Fruit fly (Drosophila melanogaster): Measurements from ENCODE around the gene CG13678.

The CG13678 gene

DNA sequence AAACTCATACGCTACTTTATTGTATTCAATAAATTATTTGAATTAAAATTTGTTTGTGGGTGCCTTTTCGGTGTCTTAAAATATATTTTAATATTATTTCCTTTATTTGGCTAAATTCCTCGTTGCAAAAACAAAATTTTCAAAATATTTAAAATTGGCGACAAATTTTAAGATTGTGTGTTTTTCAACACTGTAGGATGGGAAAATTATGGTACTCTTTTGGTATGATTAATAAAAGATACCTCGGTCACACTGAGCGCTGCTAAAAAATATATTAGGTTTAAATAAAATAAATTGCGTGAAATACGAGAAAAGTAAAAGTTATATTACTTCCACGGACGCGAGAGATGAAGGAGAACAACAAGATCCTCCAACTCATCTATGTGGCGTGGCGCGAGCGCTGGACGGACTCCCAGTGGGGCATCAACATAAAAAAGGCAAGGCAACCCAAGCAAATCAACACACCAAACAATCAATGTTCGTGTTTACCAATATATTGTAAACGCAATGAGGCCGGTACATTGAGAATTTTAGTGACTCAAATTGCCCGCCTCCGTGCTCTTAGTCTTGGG, 30.8 kb upstream of the CG13678 start, which contains the start of gene MED24 (continued):
- TF ChIP-seq CG1832 (GFP tag; optimal IDR thresholded peaks at IDR 0.05) (no peak), cato (GFP tag; optimal IDR thresholded peaks at IDR 0.05; ENCODE audit: borderline replicate concordance) (no peak), BtbVII (GFP tag; optimal IDR thresholded peaks at IDR 0.05) (no peak), CG32772 (GFP tag; IDR thresholded peaks at IDR 0.05) (no peak), CG8765 (GFP tag; IDR thresholded peaks at IDR 0.05) (no peak), pzg (GFP tag; optimal IDR thresholded peaks at IDR 0.05) (peak; percentile 47), mirr (GFP tag; optimal IDR thresholded peaks at IDR 0.05) (no peak), CG12219 (GFP tag; optimal IDR thresholded peaks at IDR 0.05) (no peak), lov (optimal IDR thresholded peaks at IDR 0.05) (no peak), lov (GFP tag; IDR thresholded peaks at IDR 0.05) (no peak), pan (optimal IDR thresholded peaks at IDR 0.05) (no peak), pan (GFP tag; optimal IDR thresholded peaks at IDR 0.05 in 1 of 2, IDR thresholded peaks at IDR 0.05 in 1 of 2) (no peak), dati (GFP tag; IDR thresholded peaks at IDR 0.05) (no peak), CG6272 (GFP tag; IDR thresholded peaks at IDR 0.05) (no peak), Bdp1 (GFP tag; optimal IDR thresholded peaks at IDR 0.05) (no peak), Dek (tag; optimal IDR thresholded peaks at IDR 0.05) (no peak), schlank (tag; optimal IDR thresholded peaks at IDR 0.05) (no peak), CG16863 (GFP tag; optimal IDR thresholded peaks at IDR 0.05) (no peak), Antp (GFP tag; optimal IDR thresholded peaks at IDR 0.05) (no peak), odd (GFP tag; optimal IDR thresholded peaks at IDR 0.05) (no peak), CG10321 (GFP tag; IDR thresholded peaks at IDR 0.05) (no peak), CG7987 (GFP tag; optimal IDR thresholded peaks at IDR 0.05) (no peak), CG15073 (GFP tag; optimal IDR thresholded peaks at IDR 0.05) (no peak), gro (GFP tag; optimal IDR thresholded peaks at IDR 0.05) (no peak), CG8281 (tag; optimal IDR thresholded peaks at IDR 0.05) (no peak), Ada2b (GFP tag; IDR thresholded peaks at IDR 0.05) (no peak), CG2116 (GFP tag; optimal IDR thresholded peaks at IDR 0.05) (peak; percentile 55), CG15601 (tag; optimal IDR thresholded peaks at IDR 0.05) (no peak), CG12659 (GFP tag; optimal IDR thresholded peaks at IDR 0.05) (peak; percentile 46), CG12744 (GFP tag; optimal IDR thresholded peaks at IDR 0.05) (no peak), CG17568 (GFP tag; optimal IDR thresholded peaks at IDR 0.05) (no peak), Dfd (GFP tag; optimal IDR thresholded peaks at IDR 0.05) (no peak), CG8924 (tag; optimal IDR thresholded peaks at IDR 0.05) (no peak), sd (tag; optimal IDR thresholded peaks at IDR 0.05) (no peak), ab (GFP tag; optimal IDR thresholded peaks at IDR 0.05) (no peak), Optix (GFP tag; IDR thresholded peaks at IDR 0.05) (no peak), lola (GFP tag; optimal IDR thresholded peaks at IDR 0.05) (no peak), CG4820 (GFP tag; optimal IDR thresholded peaks at IDR 0.05) (no peak), CG4328 (GFP tag; optimal IDR thresholded peaks at IDR 0.05) (no peak), sc (optimal IDR thresholded peaks at IDR 0.05) (no peak), sc (GFP tag; optimal IDR thresholded peaks at IDR 0.05) (no peak), MBD-R2 (GFP tag; IDR thresholded peaks at IDR 0.05) (peak; percentile 70), slou (GFP tag; optimal IDR thresholded peaks at IDR 0.05) (no peak), psq (GFP tag; optimal IDR thresholded peaks at IDR 0.05) (no peak)

All from whole organism, embryonic.